Fruit fly (Drosophila melanogaster) whole organism, embryonic: ENCODE measurements around the gene Cubn.

Experiments used
- Abd-B ChIP-seq: fragments of 200-800 bp; sonication (Bioruptor generic); optimal IDR thresholded peaks from 2 replicates; lab custom pipeline; 2018; ENCODE audit warnings: missing biosample characterization, mild to moderate bottlenecking, missing genetic modification characterization, moderate library complexity
- Ada2b ChIP-seq: fragments of 200-800 bp; sonication (Bioruptor generic); IDR thresholded peaks from 2 replicates; pipeline ENCODE4 v1.3.6; 2022; ENCODE audit warnings: missing biosample characterization, missing genetic modification characterization
- Atf6 ChIP-seq: fragments of 200-800 bp; sonication (Bioruptor generic); IDR thresholded peaks from 2 replicates; pipeline ENCODE4 v1.3.6; 2022; ENCODE audit warnings: missing biosample characterization, missing genetic modification characterization
- BEAF-32 ChIP-seq: fragments of 200-800 bp; sonication (Bioruptor generic); optimal IDR thresholded peaks from 3 replicates; lab custom pipeline; 2017; ENCODE audit warnings: missing biosample characterization, missing genetic modification characterization, mild to moderate bottlenecking, moderate library complexity, missing genetic modification reagents
- CG10209 ChIP-seq: fragments of 200-800 bp; sonication (Bioruptor generic); optimal IDR thresholded peaks from 3 replicates; lab custom pipeline; 2017; ENCODE audit warnings: missing biosample characterization, mild to moderate bottlenecking, missing genetic modification characterization, missing genetic modification reagents
- CG10274 ChIP-seq: fragments of 200-800 bp; sonication (Bioruptor generic); optimal IDR thresholded peaks from 3 replicates; lab custom pipeline; 2017; ENCODE audit warnings: missing biosample characterization, mild to moderate bottlenecking, missing genetic modification characterization
- CG10366 ChIP-seq: fragments of 200-800 bp; sonication (Bioruptor generic); IDR thresholded peaks from 2 replicates; pipeline ENCODE4 v1.3.6; 2022; ENCODE audit warnings: missing biosample characterization, missing genetic modification characterization
- CG10462 ChIP-seq: fragments of 200-800 bp; sonication (Bioruptor generic); optimal IDR thresholded peaks from 2 replicates; lab custom pipeline; 2016; ENCODE audit warnings: missing biosample characterization, missing genetic modification characterization
- CG11456 ChIP-seq: fragments of 200-800 bp; sonication (Bioruptor generic); IDR thresholded peaks from 3 replicates; pipeline ENCODE4 v1.3.6; 2022; ENCODE audit warnings: missing biosample characterization, missing genetic modification characterization
- CG12104 ChIP-seq: fragments of 200-800 bp; sonication (Bioruptor generic); optimal IDR thresholded peaks from 3 replicates; lab custom pipeline; 2016; ENCODE audit warnings: missing biosample characterization, missing genetic modification characterization
- CG12744 ChIP-seq: fragments of 200-800 bp; sonication (Bioruptor generic); optimal IDR thresholded peaks from 2 replicates; lab custom pipeline; 2016; ENCODE audit warnings: missing biosample characterization, missing genetic modification characterization
- CG12769 ChIP-seq: fragments of 200-800 bp; sonication (Bioruptor generic); optimal IDR thresholded peaks from 2 replicates; lab custom pipeline; 2019; ENCODE audit warnings: missing biosample characterization, mild to moderate bottlenecking, missing genetic modification characterization, moderate library complexity
- CG14050 ChIP-seq: fragments of 200-800 bp; sonication (Bioruptor generic); IDR thresholded peaks from 3 replicates; pipeline ENCODE4 v1.3.6; 2022; ENCODE audit warnings: missing biosample characterization, missing genetic modification characterization
- CG14441 ChIP-seq: fragments of 200-800 bp; sonication (Bioruptor generic); IDR thresholded peaks from 2 replicates; pipeline ENCODE4 v1.3.6; 2022; ENCODE audit warnings: missing biosample characterization, missing genetic modification characterization
- CG15601 ChIP-seq: fragments of 200-800 bp; sonication (Bioruptor generic); optimal IDR thresholded peaks from 3 replicates; lab custom pipeline; 2019; ENCODE audit warnings: missing biosample characterization, mild to moderate bottlenecking, missing genetic modification characterization, moderate library complexity
- CG18619 ChIP-seq: fragments of 200-800 bp; sonication (Bioruptor generic); optimal IDR thresholded peaks from 3 replicates; lab custom pipeline; 2017; ENCODE audit warnings: missing biosample characterization, mild to moderate bottlenecking, missing genetic modification characterization
- CG2120 ChIP-seq: fragments of 200-800 bp; sonication (Bioruptor generic); optimal IDR thresholded peaks from 3 replicates; lab custom pipeline; 2016; ENCODE audit warnings: missing biosample characterization, missing genetic modification characterization
- CG2712 ChIP-seq: fragments of 200-800 bp; optimal IDR thresholded peaks from 3 replicates; lab custom pipeline; 2019; ENCODE audit warnings: missing biosample characterization, mild to moderate bottlenecking, missing genetic modification characterization, moderate library complexity
- CG30020 ChIP-seq: fragments of 200-800 bp; optimal IDR thresholded peaks from 2 replicates; lab custom pipeline; 2019; ENCODE audit warnings: missing biosample characterization, mild to moderate bottlenecking, missing genetic modification characterization, moderate library complexity
- CG3407 ChIP-seq: fragments of 200-800 bp; sonication (Bioruptor generic); optimal IDR thresholded peaks from 2 replicates; lab custom pipeline; 2018; ENCODE audit warnings: missing biosample characterization, mild to moderate bottlenecking, missing genetic modification characterization
- CG7372 ChIP-seq: fragments of 200-800 bp; sonication (Bioruptor generic); IDR thresholded peaks from 2 replicates; pipeline ENCODE4 v1.3.6; 2022; ENCODE audit warnings: missing biosample characterization, missing genetic modification characterization
- CG8089 ChIP-seq: fragments of 200-800 bp; sonication (Bioruptor generic); optimal IDR thresholded peaks from 3 replicates; lab custom pipeline; 2016; ENCODE audit warnings: missing biosample characterization, missing genetic modification characterization
- CG8478 ChIP-seq: fragments of >200 bp; optimal IDR thresholded peaks from 2 replicates; lab custom pipeline; 2018
- CG9609 ChIP-seq: fragments of 200-800 bp; sonication (Bioruptor generic); optimal IDR thresholded peaks from 3 replicates; lab custom pipeline; 2016; ENCODE audit warnings: missing biosample characterization, missing genetic modification characterization
- Doc3 ChIP-seq: fragments of 200-800 bp; sonication (Bioruptor generic); IDR thresholded peaks from 3 replicates; pipeline ENCODE4 v1.3.6; 2022; ENCODE audit warnings: missing biosample characterization, missing genetic modification characterization; ENCODE audit not compliant: partially characterized antibody
- Ets65A ChIP-seq: fragments of 200-800 bp; sonication (Bioruptor generic); peaks from one replicate; lab custom pipeline; 2016; ENCODE audit warnings: missing biosample characterization, missing genetic modification characterization
- Fer2 ChIP-seq: fragments of 200-800 bp; sonication (Bioruptor generic); optimal IDR thresholded peaks from 2 replicates; lab custom pipeline; 2018; ENCODE audit warnings: missing biosample characterization, mild to moderate bottlenecking, missing genetic modification characterization, moderate library complexity
- Hmx ChIP-seq: fragments of 200-800 bp; sonication (Bioruptor generic); optimal IDR thresholded peaks from 2 replicates; lab custom pipeline; 2016; ENCODE audit warnings: missing biosample characterization, missing genetic modification characterization
- Lim3 ChIP-seq: fragments of 200-800 bp; sonication (Bioruptor generic); IDR thresholded peaks from 2 replicates; pipeline ENCODE4 v1.3.6; 2022; ENCODE audit warnings: missing biosample characterization, missing genetic modification characterization
- Lpt ChIP-seq: fragments of >200 bp; optimal IDR thresholded peaks from 2 replicates; lab custom pipeline; 2018; ENCODE audit warnings: missing biosample characterization, missing genetic modification characterization
- Max ChIP-seq: fragments of 200-800 bp; sonication (Bioruptor generic); optimal IDR thresholded peaks from 2 replicates; lab custom pipeline; 2016; ENCODE audit warnings: missing biosample characterization, mild to moderate bottlenecking, missing genetic modification characterization
- Med ChIP-seq: fragments of 200-800 bp; sonication (Bioruptor generic); peaks from one replicate; lab custom pipeline; 2016; ENCODE audit warnings: missing biosample characterization, missing genetic modification characterization, mild to moderate bottlenecking, inconsistent platforms, moderate library complexity
- Oli ChIP-seq: fragments of 200-800 bp; sonication (Bioruptor generic); optimal IDR thresholded peaks from 2 replicates; lab custom pipeline; 2018; ENCODE audit warnings: missing biosample characterization, mild to moderate bottlenecking, missing genetic modification characterization, moderate library complexity
- Taf1 ChIP-seq: fragments of 200-800 bp; sonication (Bioruptor generic); IDR thresholded peaks from 2 replicates; pipeline ENCODE4 v1.3.6; 2022; ENCODE audit warnings: missing biosample characterization, missing genetic modification characterization
- Usf ChIP-seq: fragments of 200-800 bp; sonication (Bioruptor generic); optimal IDR thresholded peaks from 2 replicates; lab custom pipeline; 2017; ENCODE audit warnings: missing genotype, missing biosample characterization, missing genetic modification characterization
- Vsx1 ChIP-seq: fragments of 200-800 bp; sonication (Bioruptor generic); optimal IDR thresholded peaks from 2 replicates; lab custom pipeline; 2017; ENCODE audit warnings: missing biosample characterization, mild to moderate bottlenecking, missing genetic modification characterization, missing genetic modification reagents
- bab2 ChIP-seq: fragments of 200-800 bp; sonication (Bioruptor generic); optimal IDR thresholded peaks from 2 replicates; lab custom pipeline; 2016; ENCODE audit warnings: missing biosample characterization, missing genetic modification characterization
- hb ChIP-seq: fragments of 200-800 bp; sonication (Bioruptor generic); IDR thresholded peaks from 3 replicates; pipeline ENCODE4 v1.3.6; 2022; ENCODE audit warnings: missing biosample characterization, missing genetic modification characterization; ENCODE audit not compliant: partially characterized antibody
- hkb ChIP-seq, 2 experiments: fragments of 200-800 bp in 1 of 2; fragments of >200 bp in 1 of 2; sonication (Bioruptor generic) in 1 of 2; IDR thresholded peaks in 1 of 2; optimal IDR thresholded peaks in 1 of 2; 2 replicates each; pipeline versions ENCODE4 v1.3.6 to Lab custom; 2017 to 2022; ENCODE audit warnings: missing biosample characterization in 1 of 2, missing genetic modification characterization in 1 of 2
- inv ChIP-seq: fragments of 200-800 bp; sonication (Bioruptor generic); IDR thresholded peaks from 2 replicates; pipeline ENCODE4 v1.3.6; 2022; ENCODE audit warnings: missing biosample characterization, missing genetic modification characterization; ENCODE audit not compliant: partially characterized antibody
- nerfin-1 ChIP-seq: fragments of 200-800 bp; sonication (Bioruptor generic); optimal IDR thresholded peaks from 3 replicates; lab custom pipeline; 2019; ENCODE audit warnings: missing biosample characterization, mild to moderate bottlenecking, missing genetic modification characterization, moderate library complexity
- otp ChIP-seq: fragments of 200-800 bp; sonication (Bioruptor generic); IDR thresholded peaks from 3 replicates; pipeline ENCODE4, ENCODE4 v1.3.6; 2022; ENCODE audit warnings: missing biosample characterization, missing genetic modification characterization
- pita ChIP-seq: fragments of 200-800 bp; sonication (Bioruptor generic); optimal IDR thresholded peaks from 2 replicates; lab custom pipeline; 2017; ENCODE audit warnings: missing biosample characterization, mild to moderate bottlenecking, missing genetic modification characterization
- slbo ChIP-seq: fragments of 200-800 bp; sonication (Bioruptor generic); IDR thresholded peaks from 2 replicates; pipeline ENCODE4 v1.3.6; 2022; ENCODE audit warnings: missing biosample characterization, missing genetic modification characterization
- slou ChIP-seq: fragments of 200-800 bp; sonication (Bioruptor generic); optimal IDR thresholded peaks from 3 replicates; lab custom pipeline; 2016; ENCODE audit warnings: missing biosample characterization, missing genetic modification characterization
- stwl ChIP-seq: fragments of 200-800 bp; sonication (Bioruptor generic); optimal IDR thresholded peaks from 3 replicates; lab custom pipeline; 2018; ENCODE audit warnings: missing biosample characterization, mild to moderate bottlenecking, missing genetic modification characterization, moderate library complexity
- toy ChIP-seq: fragments of 200-800 bp; sonication (Bioruptor generic); IDR thresholded peaks from 2 replicates; pipeline ENCODE4 v1.3.6; 2022; ENCODE audit warnings: missing biosample characterization, missing genetic modification characterization
- trh ChIP-seq: fragments of 200-800 bp; sonication (Bioruptor generic); optimal IDR thresholded peaks from 2 replicates; lab custom pipeline; 2016; ENCODE audit warnings: missing biosample characterization, missing genetic modification characterization
- zf30C ChIP-seq: fragments of 200-800 bp; sonication (Bioruptor generic); optimal IDR thresholded peaks from 3 replicates; lab custom pipeline; 2018; ENCODE audit warnings: missing biosample characterization, mild to moderate bottlenecking, missing genetic modification characterization

The Cubn gene

dm6 chrX:9553545-9554320 lies 17.4 kb downstream of the Cubn start (continued):
- TF ChIP-seq Abd-B (GFP tag; lab: Kevin White, UChicago) (peak; percentile 37), CG14441 (peak; percentile 83), Med (GFP tag; lab: Kevin White, UChicago) (peak; percentile 95), CG14050 (GFP tag; lab: Robert Waterston, UW) (peak; percentile 89), CG15601 (tag; lab: Kevin White, UChicago) (peak; percentile 79), Fer2 (peak; percentile 66), Oli (tag; lab: Kevin White, UChicago) (peak; percentile 88), Taf1 (peak; percentile 68), CG12769 (peak; percentile 91), CG12744 (peak; percentile 63), Ets65A (peak; percentile 62), CG10366 (GFP tag; lab: Robert Waterston, UW) (peak; percentile 79), CG18619 (peak; percentile 86), Vsx1 (peak; percentile 76), CG11456 (GFP tag; lab: Robert Waterston, UW) (peak; percentile 79), Max (peak; percentile 89), CG10462 (peak; percentile 70), Ada2b (GFP tag; lab: Robert Waterston, UW) (peak; percentile 81), slou (peak; percentile 65), Atf6 (peak; percentile 90), CG3407 (GFP tag; lab: Kevin White, UChicago) (peak; percentile 77), hb (GFP tag; lab: Robert Waterston, UW) (no peak), CG2712 (tag; lab: Kevin White, UChicago) (peak; percentile 92), CG12104 (peak; percentile 79), CG8089 (GFP tag; lab: Kevin White, UChicago) (peak; percentile 40), Usf (GFP tag; lab: Kevin White, UChicago) (peak; percentile 76), CG9609 (GFP tag; lab: Kevin White, UChicago) (peak; percentile 57), pita (GFP tag; lab: Kevin White, UChicago) (no peak), slbo (GFP tag; lab: Robert Waterston, UW) (peak; percentile 91), bab2 (peak; percentile 65), CG30020 (tag; lab: Kevin White, UChicago) (peak; percentile 59), inv (GFP tag; lab: Robert Waterston, UW) (no peak), Hmx (peak; percentile 65), nerfin-1 (peak; percentile 81), CG10209 (GFP tag; lab: Kevin White, UChicago) (peak; percentile 86), BEAF-32 (GFP tag; lab: Kevin White, UChicago) (peak; percentile 20), CG7372 (GFP tag; lab: Robert Waterston, UW) (peak; percentile 88), trh (GFP tag; lab: Kevin White, UChicago) (peak; percentile 77), CG10274 (GFP tag; lab: Kevin White, UChicago) (peak; percentile 52), CG8478 (lab: Kevin White, UChicago) (no peak), stwl (tag; lab: Kevin White, UChicago) (peak; percentile 57), otp (GFP tag; lab: Robert Waterston, UW) (0 out of 3 replicates have a peak, but pooled peaks have one; percentile 38), Lpt (GFP tag; lab: Kevin White, UChicago) (no peak), zf30C (peak; percentile 9), hkb (optimal IDR thresholded peaks at IDR 0.05; lab: Kevin White, UChicago) (no peak), hkb (GFP tag; IDR thresholded peaks at IDR 0.05; lab: Robert Waterston, UW) (peak; percentile 86), Lim3 (0 out of 2 replicates have a peak, but pooled peaks have one; percentile 54), Doc3 (GFP tag; lab: Robert Waterston, UW) (no peak; the same call in 2 of the 3 replicates), CG2120 (GFP tag; lab: Kevin White, UChicago) (peak; percentile 86), toy (GFP tag; lab: Robert Waterston, UW) (peak; percentile 58; the same call in 1 of the 2 replicates)
